Fruit fly (Drosophila melanogaster): ENCODE results near the gene CG32266.

The CG32266 gene

dm6 chr3L:3758603-3759002 lies 32.0 kb upstream of the CG32266 start:
- no peak for TF ChIP-seq rgr (GFP tag; optimal IDR thresholded peaks at IDR 0.05)
- TF ChIP-seq GATAd (GFP tag; optimal IDR thresholded peaks at IDR 0.05) = no peak
- TF ChIP-seq sv (GFP tag; optimal IDR thresholded peaks at IDR 0.05) = no peak
- no peak for TF ChIP-seq Hr83 (GFP tag; optimal IDR thresholded peaks at IDR 0.05; ENCODE audit: poor library complexity, severe bottlenecking)
- no peak for TF ChIP-seq h (GFP tag; optimal IDR thresholded peaks at IDR 0.05)
- no peak for TF ChIP-seq fru (GFP tag; optimal IDR thresholded peaks at IDR 0.05)
- no peak for TF ChIP-seq Hr78 (GFP tag; optimal IDR thresholded peaks at IDR 0.05)
- TF ChIP-seq Myc (optimal IDR thresholded peaks at IDR 0.05) = no peak
- TF ChIP-seq brk (GFP tag; optimal IDR thresholded peaks at IDR 0.05) = no peak

DNA sequence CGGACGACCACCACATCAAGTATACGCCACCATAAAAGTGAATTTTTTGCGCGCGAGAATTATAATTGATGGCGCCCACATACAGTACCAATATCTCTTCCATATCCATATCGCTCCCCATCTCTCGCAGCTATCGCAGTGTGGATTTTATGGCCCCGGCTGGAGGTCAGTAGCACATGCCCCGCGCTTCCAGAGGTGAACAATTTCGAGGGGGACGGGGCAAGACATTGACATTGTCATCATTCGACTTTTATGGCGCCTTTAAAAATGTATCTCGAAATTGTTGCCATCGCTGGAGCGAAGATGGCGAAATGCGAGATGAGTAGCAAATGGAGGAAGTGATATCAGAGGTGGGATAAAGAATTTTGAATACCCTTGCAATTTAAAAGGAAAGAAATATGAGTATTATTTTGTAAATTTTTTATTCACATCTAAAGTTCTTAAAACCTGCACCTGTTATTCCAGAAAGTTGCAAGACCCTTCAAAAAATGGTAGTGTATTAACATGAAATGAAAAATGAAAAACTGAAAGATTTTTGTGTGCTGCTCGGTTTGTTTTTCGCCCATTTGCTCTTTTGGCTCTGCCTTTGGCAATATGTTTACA lies 30.1 kb upstream of the CG32266 start:
- TF ChIP-seq Jra (GFP tag; optimal IDR thresholded peaks at IDR 0.05) = no peak
- no peak for TF ChIP-seq Mio (GFP tag; optimal IDR thresholded peaks at IDR 0.05)
- no peak for TF ChIP-seq GATAd (GFP tag; optimal IDR thresholded peaks at IDR 0.05)
- no peak for TF ChIP-seq HLH106 (tag; optimal IDR thresholded peaks at IDR 0.05)
- TF ChIP-seq Myc (optimal IDR thresholded peaks at IDR 0.05) = no peak
- peak; percentile 28 for TF ChIP-seq ey (GFP tag; optimal IDR thresholded peaks at IDR 0.05)
- TF ChIP-seq usp (GFP tag; optimal IDR thresholded peaks at IDR 0.05) = no peak
- no peak for TF ChIP-seq OdsH (GFP tag; optimal IDR thresholded peaks at IDR 0.05)

DNA sequence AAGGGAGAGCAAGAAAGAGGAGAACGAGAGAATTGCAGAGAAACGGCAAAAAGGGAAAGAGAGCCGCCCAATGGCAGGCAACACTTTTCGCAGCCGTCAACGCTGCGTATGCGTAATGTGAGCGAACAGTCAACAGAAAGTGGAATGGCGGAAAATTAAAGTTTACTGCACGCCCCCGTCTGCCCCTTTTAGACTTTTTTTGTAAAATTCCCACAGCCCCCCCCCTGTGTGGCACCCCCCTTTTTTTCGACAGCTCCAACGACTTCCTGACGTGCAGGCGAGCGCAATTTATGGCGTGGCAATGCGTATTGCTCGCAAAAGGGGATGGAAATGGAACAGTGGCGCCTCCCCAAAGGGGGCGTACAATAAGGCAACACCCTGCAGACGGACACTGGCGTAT lies 27.3 kb upstream of the CG32266 start:
- TF ChIP-seq ey (GFP tag; optimal IDR thresholded peaks at IDR 0.05) = no peak
- TF ChIP-seq GATAd (GFP tag; optimal IDR thresholded peaks at IDR 0.05) = no peak

- no peak for TF ChIP-seq jim (GFP tag; optimal IDR thresholded peaks at IDR 0.05)
- TF ChIP-seq Dif (GFP tag; optimal IDR thresholded peaks at IDR 0.05; ENCODE audit: partially characterized antibody) = no peak
- no peak for TF ChIP-seq OdsH (GFP tag; optimal IDR thresholded peaks at IDR 0.05)
- TF ChIP-seq br (GFP tag; optimal IDR thresholded peaks at IDR 0.05) = no peak
Measured at dm6 chr3L:3764338-3764737, 26.3 kb upstream of the CG32266 start.

DNA sequence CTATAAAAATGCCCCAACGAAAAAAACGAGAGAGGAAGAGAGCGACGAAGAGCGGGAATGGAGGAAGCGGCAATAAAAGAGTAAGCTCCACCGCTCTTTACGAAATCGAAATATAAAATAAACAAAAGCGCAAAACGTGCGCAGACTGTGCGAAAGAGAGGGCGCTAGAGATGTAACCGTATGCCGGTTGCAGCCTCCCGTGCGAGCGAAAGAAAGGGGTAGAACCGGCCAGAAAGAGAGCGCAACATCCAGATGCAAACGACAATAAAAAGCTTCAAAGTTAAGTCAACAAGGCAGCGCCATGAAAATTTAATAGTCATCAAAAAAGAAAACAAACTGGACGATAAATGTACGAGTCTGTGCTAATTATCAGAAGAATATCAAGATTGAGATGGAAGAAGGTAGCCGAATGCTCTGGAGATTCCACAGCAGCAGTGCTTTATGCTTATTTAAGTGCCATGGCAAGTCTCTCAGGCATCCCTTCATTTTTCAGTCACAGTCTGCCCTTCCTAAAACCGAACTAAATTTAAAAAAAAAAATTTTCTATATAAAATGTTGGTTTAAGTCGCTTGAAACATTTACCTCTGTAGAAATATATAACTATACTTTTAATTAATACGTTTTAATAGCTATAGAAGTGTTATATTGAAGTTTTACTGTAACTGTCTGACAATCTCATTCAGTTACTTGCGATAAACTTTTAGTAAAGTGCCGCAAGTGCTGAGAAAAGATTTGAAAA lies 24.7 kb upstream of the CG32266 start:
- TF ChIP-seq sv (GFP tag; optimal IDR thresholded peaks at IDR 0.05) = peak; percentile 67
- no peak for TF ChIP-seq dsf (GFP tag; optimal IDR thresholded peaks at IDR 0.05; ENCODE audit: borderline replicate concordance)
- no peak for TF ChIP-seq Myc (optimal IDR thresholded peaks at IDR 0.05)
- TF ChIP-seq N (GFP tag; optimal IDR thresholded peaks at IDR 0.05) = no peak
- peak; percentile 61 for TF ChIP-seq fru (GFP tag; optimal IDR thresholded peaks at IDR 0.05)
- peak; percentile 20 for TF ChIP-seq Hnf4 (GFP tag; optimal IDR thresholded peaks at IDR 0.05)
- no peak for TF ChIP-seq brk (GFP tag; optimal IDR thresholded peaks at IDR 0.05)
- TF ChIP-seq woc (GFP tag; optimal IDR thresholded peaks at IDR 0.05) = peak; percentile 9
- peak; percentile 3 for TF ChIP-seq br (GFP tag; optimal IDR thresholded peaks at IDR 0.05)
- peak; percentile 67 for TF ChIP-seq psq (GFP tag; optimal IDR thresholded peaks at IDR 0.05)
- no peak for TF ChIP-seq jim (GFP tag; optimal IDR thresholded peaks at IDR 0.05)
- peak; percentile 38 for TF ChIP-seq CG32264 (GFP tag; optimal IDR thresholded peaks at IDR 0.05)
- peak; percentile 64 for TF ChIP-seq Sp1 (GFP tag; optimal IDR thresholded peaks at IDR 0.05)
- no peak for TF ChIP-seq pan (optimal IDR thresholded peaks at IDR 0.05)
- TF ChIP-seq HLH106 (tag; optimal IDR thresholded peaks at IDR 0.05) = peak; percentile 55
- peak; percentile 54 for TF ChIP-seq rgr (GFP tag; optimal IDR thresholded peaks at IDR 0.05)
- no peak for TF ChIP-seq Hr83 (GFP tag; optimal IDR thresholded peaks at IDR 0.05; ENCODE audit: poor library complexity, severe bottlenecking)
- TF ChIP-seq Vsx2 (GFP tag; optimal IDR thresholded peaks at IDR 0.05; ENCODE audit: partially characterized antibody) = no peak
- TF ChIP-seq Jra (GFP tag; optimal IDR thresholded peaks at IDR 0.05) = no peak
- TF ChIP-seq Mio (GFP tag; optimal IDR thresholded peaks at IDR 0.05) = no peak
- TF ChIP-seq h (GFP tag; optimal IDR thresholded peaks at IDR 0.05) = peak; percentile 64
- TF ChIP-seq Abd-B (GFP tag; optimal IDR thresholded peaks at IDR 0.05) = no peak
- TF ChIP-seq CrebA (GFP tag; optimal IDR thresholded peaks at IDR 0.05; ENCODE audit: borderline replicate concordance) = no peak
- TF ChIP-seq Rel (GFP tag; optimal IDR thresholded peaks at IDR 0.05) = no peak
- no peak for TF ChIP-seq Rel (tag; optimal IDR thresholded peaks at IDR 0.05)
- TF ChIP-seq Hr78 (GFP tag; optimal IDR thresholded peaks at IDR 0.05) = no peak
- TF ChIP-seq dmrt93B (GFP tag; optimal IDR thresholded peaks at IDR 0.05) = no peak
- TF ChIP-seq OdsH (GFP tag; optimal IDR thresholded peaks at IDR 0.05) = peak; percentile 68
- TF ChIP-seq GATAd (GFP tag; optimal IDR thresholded peaks at IDR 0.05) = no peak
- no peak for TF ChIP-seq sage (GFP tag; optimal IDR thresholded peaks at IDR 0.05)
- TF ChIP-seq ey (GFP tag; optimal IDR thresholded peaks at IDR 0.05) = peak; percentile 40
- TF ChIP-seq tai (GFP tag; optimal IDR thresholded peaks at IDR 0.05) = no peak
- peak; percentile 13 for TF ChIP-seq Dif (GFP tag; optimal IDR thresholded peaks at IDR 0.05; ENCODE audit: partially characterized antibody)
- no peak for TF ChIP-seq usp (GFP tag; optimal IDR thresholded peaks at IDR 0.05)
- TF ChIP-seq Dfd (GFP tag; optimal IDR thresholded peaks at IDR 0.05) = no peak
- TF ChIP-seq dl (GFP tag; optimal IDR thresholded peaks at IDR 0.05; ENCODE audit: insufficient read depth in 1 of 2, partially characterized antibody in 2 of 2) = peak in 1 of 2 experiments; percentile 27
- TF ChIP-seq foxo (GFP tag; optimal IDR thresholded peaks at IDR 0.05) = peak in 1 of 2 experiments; percentile 58

Data from whole organism, wandering third instar larva.